Fruit fly (Drosophila melanogaster) whole organism, prepupa: ENCODE measurements around the gene CG7059.
A peak's percentile ranks its signal among the peaks of the same experiment; 100 is the strongest.

Experiments used
- Blimp-1 ChIP-seq: fragments of 200-800 bp; sonication (Bioruptor generic); optimal IDR thresholded peaks from 3 replicates; lab custom pipeline; 2017; ENCODE audit warnings: missing biosample characterization, missing genetic modification characterization, mild to moderate bottlenecking, moderate library complexity, missing genetic modification reagents
- CG10631 ChIP-seq: fragments of 200-800 bp; sonication (Bioruptor generic); optimal IDR thresholded peaks from 2 replicates; lab custom pipeline; 2016; ENCODE audit warnings: missing biosample characterization, missing genetic modification characterization
- CG10669 ChIP-seq: fragments of 200-800 bp; sonication (Bioruptor generic); optimal IDR thresholded peaks from 3 replicates; lab custom pipeline; 2018; ENCODE audit warnings: missing biosample characterization, mild to moderate bottlenecking, missing genetic modification characterization, moderate library complexity
- CG11762 ChIP-seq: fragments of 200-800 bp; sonication (Bioruptor generic); optimal IDR thresholded peaks from 3 replicates; lab custom pipeline; 2016; ENCODE audit warnings: missing biosample characterization, missing genetic modification characterization; ENCODE audit not compliant: insufficient read depth
- CG11902 ChIP-seq: fragments of 200-800 bp; sonication (Bioruptor generic); optimal IDR thresholded peaks from 3 replicates; lab custom pipeline; 2016; ENCODE audit warnings: missing biosample characterization, missing genetic modification characterization
- CG15336 ChIP-seq: fragments of 200-800 bp; sonication (Bioruptor generic); IDR thresholded peaks from 2 replicates; pipeline ENCODE4 v1.3.6; 2022; ENCODE audit warnings: missing biosample characterization, missing genetic modification characterization
- CG3032 ChIP-seq: fragments of 200-800 bp; optimal IDR thresholded peaks from 2 replicates; lab custom pipeline; 2019; ENCODE audit warnings: missing biosample characterization, mild to moderate bottlenecking, missing genetic modification characterization, moderate library complexity
- CG31627 ChIP-seq: fragments of 200-800 bp; sonication (Bioruptor generic); optimal IDR thresholded peaks from 3 replicates; lab custom pipeline; 2016; ENCODE audit warnings: missing biosample characterization, missing genetic modification characterization
- CG32006 ChIP-seq: fragments of 200-800 bp; sonication (Bioruptor generic); optimal IDR thresholded peaks from 3 replicates; lab custom pipeline; 2017; ENCODE audit warnings: missing biosample characterization, mild to moderate bottlenecking, missing genetic modification characterization
- CG34406 ChIP-seq: fragments of 200-800 bp; sonication (Bioruptor generic); optimal IDR thresholded peaks from 3 replicates; lab custom pipeline; 2016; ENCODE audit warnings: missing biosample characterization, missing genetic modification characterization
- CG3919 ChIP-seq: fragments of 200-800 bp; sonication (Bioruptor generic); optimal IDR thresholded peaks from 3 replicates; lab custom pipeline; 2016; ENCODE audit warnings: missing biosample characterization, missing genetic modification characterization
- CG4318 ChIP-seq: fragments of 200-800 bp; sonication (Bioruptor generic); optimal IDR thresholded peaks from 3 replicates; lab custom pipeline; 2017; ENCODE audit warnings: missing biosample characterization, mild to moderate bottlenecking, missing genetic modification characterization
- CG6163 ChIP-seq: fragments of 200-800 bp; sonication (Bioruptor generic); IDR thresholded peaks from 3 replicates; pipeline ENCODE4 v1.3.6; 2022; ENCODE audit warnings: missing biosample characterization, missing genetic modification characterization
- CG6276 ChIP-seq: fragments of 200-800 bp; sonication (Bioruptor generic); optimal IDR thresholded peaks from 2 replicates; lab custom pipeline; 2017; ENCODE audit warnings: missing biosample characterization, mild to moderate bottlenecking, missing genetic modification characterization
- CG6792 ChIP-seq: fragments of 200-800 bp; sonication (Bioruptor generic); optimal IDR thresholded peaks from 3 replicates; lab custom pipeline; 2016; ENCODE audit warnings: missing biosample characterization, missing genetic modification characterization
- CG6808 ChIP-seq: fragments of 200-800 bp; sonication (Bioruptor generic); optimal IDR thresholded peaks from 3 replicates; lab custom pipeline; 2017; ENCODE audit warnings: missing biosample characterization, missing genetic modification characterization, mild to moderate bottlenecking, moderate library complexity, missing genetic modification reagents
- CG6854 ChIP-seq: fragments of 200-800 bp; sonication (Bioruptor generic); optimal IDR thresholded peaks from 2 replicates; lab custom pipeline; 2017; ENCODE audit warnings: missing biosample characterization, mild to moderate bottlenecking, missing genetic modification characterization
- CG7368 ChIP-seq: fragments of 200-800 bp; sonication (Bioruptor generic); optimal IDR thresholded peaks from 3 replicates; lab custom pipeline; 2016; ENCODE audit warnings: missing biosample characterization, missing genetic modification characterization
- CG8119 ChIP-seq: fragments of 200-800 bp; sonication (Bioruptor generic); IDR thresholded peaks from 3 replicates; pipeline ENCODE4 v1.3.6; 2022; ENCODE audit warnings: missing biosample characterization, missing genetic modification characterization
- CG8319 ChIP-seq: fragments of 200-800 bp; sonication (Bioruptor generic); optimal IDR thresholded peaks from 3 replicates; lab custom pipeline; 2016; ENCODE audit warnings: missing biosample characterization, missing genetic modification characterization
- Eip93F ChIP-seq: fragments of 200-800 bp; sonication (Bioruptor generic); optimal IDR thresholded peaks from 2 replicates; lab custom pipeline; 2016; ENCODE audit warnings: missing biosample characterization, mild to moderate bottlenecking, missing genetic modification characterization
- Ets21C ChIP-seq: fragments of 200-800 bp; sonication (Bioruptor generic); optimal IDR thresholded peaks from 3 replicates; lab custom pipeline; 2016; ENCODE audit warnings: missing biosample characterization, missing genetic modification characterization
- Gug ChIP-seq: fragments of 200-800 bp; sonication (Bioruptor generic); IDR thresholded peaks from 2 replicates; pipeline ENCODE4 v1.3.6; 2022; ENCODE audit warnings: missing biosample characterization, missing genetic modification characterization
- Hr38 ChIP-seq: sonication (Bioruptor generic); optimal IDR thresholded peaks from 2 replicates; lab custom pipeline; 2016; ENCODE audit warnings: missing biosample characterization, missing genetic modification characterization
- Hr39 ChIP-seq: fragments of 200-800 bp; sonication (Bioruptor generic); optimal IDR thresholded peaks from 2 replicates; lab custom pipeline; 2016; ENCODE audit warnings: missing biosample characterization, missing genetic modification characterization
- Lpt ChIP-seq: fragments of 200-800 bp; sonication (Bioruptor generic); optimal IDR thresholded peaks from 3 replicates; lab custom pipeline; 2016; ENCODE audit warnings: missing biosample characterization, missing genetic modification characterization
- OdsH ChIP-seq: fragments of 200-800 bp; sonication (Bioruptor generic); optimal IDR thresholded peaks from 3 replicates; lab custom pipeline; 2016; ENCODE audit warnings: missing biosample characterization, missing genetic modification characterization
- Sox102F ChIP-seq: fragments of 200-800 bp; sonication (Bioruptor generic); optimal IDR thresholded peaks from 2 replicates; lab custom pipeline; 2016; ENCODE audit warnings: missing biosample characterization, mild to moderate bottlenecking, missing genetic modification characterization
- Sox15 ChIP-seq: fragments of 200-800 bp; sonication (Bioruptor generic); optimal IDR thresholded peaks from 3 replicates; lab custom pipeline; 2016; ENCODE audit warnings: missing biosample characterization, missing genetic modification characterization
- achi ChIP-seq: fragments of 200-800 bp; sonication (Bioruptor generic); optimal IDR thresholded peaks from 3 replicates; lab custom pipeline; 2016; ENCODE audit warnings: missing biosample characterization, missing genetic modification characterization
- acj6 ChIP-seq: fragments of 200-800 bp; sonication (Bioruptor generic); optimal IDR thresholded peaks from 3 replicates; lab custom pipeline; 2016; ENCODE audit warnings: missing biosample characterization, missing genetic modification characterization
- cyc ChIP-seq: fragments of 200-800 bp; sonication (Bioruptor generic); optimal IDR thresholded peaks from 3 replicates; lab custom pipeline; 2016; ENCODE audit warnings: missing biosample characterization, missing genetic modification characterization
- dsx ChIP-seq: fragments of 200-800 bp; optimal IDR thresholded peaks from 3 replicates; lab custom pipeline; 2019; ENCODE audit warnings: missing biosample characterization, mild to moderate bottlenecking, missing genetic modification characterization, moderate library complexity; ENCODE audit not compliant: poor library complexity, severe bottlenecking
- esn ChIP-seq: fragments of 200-800 bp; sonication (Bioruptor generic); optimal IDR thresholded peaks from 2 replicates; lab custom pipeline; 2016; ENCODE audit warnings: missing biosample characterization, mild to moderate bottlenecking, missing genetic modification characterization, moderate library complexity
- fd59A ChIP-seq: fragments of 200-800 bp; sonication (Bioruptor generic); optimal IDR thresholded peaks from 2 replicates; lab custom pipeline; 2017; ENCODE audit warnings: missing biosample characterization, mild to moderate bottlenecking, missing genetic modification characterization, missing genetic modification reagents
- fkh ChIP-seq: fragments of 200-800 bp; sonication (Bioruptor generic); optimal IDR thresholded peaks from 3 replicates; lab custom pipeline; 2017; ENCODE audit warnings: missing biosample characterization, mild to moderate bottlenecking, missing genetic modification characterization, moderate library complexity
- lz ChIP-seq: fragments of 200-800 bp; sonication (Bioruptor generic); optimal IDR thresholded peaks from 3 replicates; lab custom pipeline; 2016; ENCODE audit warnings: missing biosample characterization, missing genetic modification characterization
- net ChIP-seq: fragments of 200-800 bp; sonication (Bioruptor generic); optimal IDR thresholded peaks from 3 replicates; lab custom pipeline; 2016; ENCODE audit warnings: missing biosample characterization, missing genetic modification characterization
- pdm3 ChIP-seq: fragments of 200-800 bp; sonication (Bioruptor generic); optimal IDR thresholded peaks from 3 replicates; lab custom pipeline; 2016; ENCODE audit warnings: missing biosample characterization, missing genetic modification characterization
- salr ChIP-seq, 2 experiments: fragments of 200-800 bp; sonication (Bioruptor generic); optimal IDR thresholded peaks; 3 replicates each; lab custom pipeline; 2016 to 2018; ENCODE audit warnings: missing biosample characterization in 2 of 2, missing genetic modification characterization in 2 of 2, mild to moderate bottlenecking in 1 of 2
- spab ChIP-seq: fragments of 200-800 bp; sonication (Bioruptor generic); optimal IDR thresholded peaks from 2 replicates; lab custom pipeline; 2017; ENCODE audit warnings: missing biosample characterization, mild to moderate bottlenecking, missing genetic modification characterization, missing genetic modification reagents
- ss ChIP-seq, 2 experiments: fragments of 200-800 bp; sonication (Bioruptor generic); optimal IDR thresholded peaks; 2 replicates in 1 of 2; 3 replicates in 1 of 2; lab custom pipeline; 2017 to 2018; ENCODE audit warnings: mild to moderate bottlenecking in 2 of 2, missing biosample characterization in 2 of 2, missing genetic modification characterization in 2 of 2, moderate library complexity in 1 of 2
- topi ChIP-seq: fragments of 200-800 bp; sonication (Bioruptor generic); optimal IDR thresholded peaks from 3 replicates; lab custom pipeline; 2016; ENCODE audit warnings: missing biosample characterization, missing genetic modification characterization
- vri ChIP-seq: fragments of 200-800 bp; sonication (Bioruptor generic); optimal IDR thresholded peaks from 3 replicates; lab custom pipeline; 2016; ENCODE audit warnings: missing biosample characterization, mild to moderate bottlenecking, missing genetic modification characterization

Gene CG7059

DNA sequence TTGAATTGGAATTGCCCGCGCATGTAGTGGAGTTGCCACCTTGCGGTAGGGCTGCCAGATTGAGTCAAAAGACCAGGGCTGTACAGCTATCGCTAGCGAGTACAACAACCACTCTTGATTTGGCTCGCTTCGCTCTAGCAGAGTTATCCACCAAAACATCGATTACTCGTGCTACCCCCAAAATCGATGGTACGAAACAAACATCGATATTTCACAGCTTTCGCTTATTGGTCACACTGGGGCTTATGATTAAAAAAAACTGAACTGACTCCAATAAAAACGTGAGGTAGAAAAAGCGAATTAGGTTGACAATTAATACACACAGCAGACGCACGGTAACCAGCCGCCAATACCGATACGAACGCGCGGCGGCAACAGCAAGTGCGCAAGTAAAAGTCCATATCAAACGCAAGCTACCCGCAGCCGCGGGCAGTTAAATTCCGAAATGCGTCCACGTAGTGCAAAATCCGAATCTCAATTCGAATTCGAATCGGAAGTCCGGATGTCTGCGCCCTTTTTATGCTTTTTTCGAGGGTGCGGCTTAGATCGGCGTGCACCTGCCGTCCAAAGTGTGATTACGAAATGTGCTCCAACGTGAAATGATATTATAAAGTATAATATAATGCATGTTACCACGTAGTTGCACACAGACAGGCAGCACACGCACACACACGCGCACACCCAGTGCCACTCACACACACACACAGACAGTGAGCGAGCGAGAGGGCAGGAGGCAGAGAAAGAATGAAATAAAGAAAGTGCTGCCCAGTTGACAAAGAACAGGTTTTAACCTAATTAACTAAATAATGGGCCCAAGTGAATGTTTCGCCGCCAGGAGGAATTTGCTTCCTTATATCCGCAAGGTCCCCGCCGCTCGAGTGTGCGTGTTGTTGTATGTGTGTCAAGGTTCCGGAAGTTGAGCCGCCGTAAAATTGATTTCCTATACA is 32.8 kb upstream of the CG7059 start, which contains the start of gene Sar1 (continued):
- TF ChIP-seq Eip93F (GFP tag; lab: Kevin White, UChicago) (no peak), Sox102F (GFP tag; lab: Kevin White, UChicago) (no peak)

DNA sequence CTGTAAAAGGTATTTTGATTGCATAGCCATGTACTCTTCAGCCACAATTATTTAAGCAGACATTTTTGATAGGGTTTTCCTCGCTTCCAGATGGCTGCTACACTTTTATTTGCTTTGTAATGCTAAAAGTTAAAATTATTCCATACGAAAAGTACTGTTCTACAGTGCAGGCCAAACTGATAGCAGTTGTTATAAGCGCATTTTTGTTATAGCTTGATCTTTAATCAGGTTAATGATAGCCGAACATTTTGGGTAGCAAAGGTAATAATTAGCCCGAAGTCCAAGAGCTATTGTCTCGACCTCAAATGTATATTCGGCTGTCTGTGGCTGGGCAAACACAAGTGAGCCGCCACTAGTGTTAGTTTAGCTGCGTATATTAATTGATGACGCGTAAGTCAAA is 31.6 kb upstream of the CG7059 start:
- TF ChIP-seq Ets21C (GFP tag; lab: Kevin White, UChicago) (no peak), fkh (peak; percentile 43)

- peak; percentile 61 for TF ChIP-seq CG8319
- no peak for TF ChIP-seq Hr38 (GFP tag; lab: Kevin White, UChicago)
- peak; percentile 72 for TF ChIP-seq CG6808 (GFP tag; lab: Kevin White, UChicago)
- TF ChIP-seq CG6792 (GFP tag; lab: Kevin White, UChicago): peak; percentile 79
- TF ChIP-seq fkh: peak; percentile 72
- peak; percentile 77 for TF ChIP-seq Sox102F (GFP tag; lab: Kevin White, UChicago)
- peak; percentile 80 for TF ChIP-seq topi (GFP tag; lab: Kevin White, UChicago)
- peak; percentile 71 for TF ChIP-seq Sox15 (GFP tag; lab: Kevin White, UChicago)
- peak; percentile 76 for TF ChIP-seq dsx (GFP tag; lab: Kevin White, UChicago)
- TF ChIP-seq OdsH (GFP tag; lab: Kevin White, UChicago): peak; percentile 88
- peak; percentile 80 for TF ChIP-seq Hr39
- TF ChIP-seq ss (GFP tag; optimal IDR thresholded peaks at IDR 0.05; lab: Kevin White, UChicago): peak; percentile 34 to 68
- TF ChIP-seq CG11762 (GFP tag; lab: Kevin White, UChicago): peak; percentile 78
- peak; percentile 90 for TF ChIP-seq pdm3 (GFP tag; lab: Kevin White, UChicago)
- TF ChIP-seq salr (GFP tag; optimal IDR thresholded peaks at IDR 0.05; lab: Kevin White, UChicago): peak; percentile 69 to 74
- peak; percentile 82 for TF ChIP-seq CG6276
- TF ChIP-seq CG10631 (GFP tag; lab: Kevin White, UChicago): peak; percentile 57
- TF ChIP-seq net (GFP tag; lab: Kevin White, UChicago): peak; percentile 86
- peak; percentile 79 for TF ChIP-seq esn
- peak; percentile 79 for TF ChIP-seq achi (GFP tag; lab: Kevin White, UChicago)
- TF ChIP-seq CG7368 (GFP tag; lab: Kevin White, UChicago): peak; percentile 81
- peak; percentile 78 for TF ChIP-seq spab (GFP tag; lab: Kevin White, UChicago)
- peak; percentile 87 for TF ChIP-seq CG6163 (GFP tag; lab: Robert Waterston, UW)
- TF ChIP-seq CG32006 (GFP tag; lab: Kevin White, UChicago): peak; percentile 84
- TF ChIP-seq fd59A (GFP tag; lab: Kevin White, UChicago): peak; percentile 53
- peak; percentile 81 for TF ChIP-seq CG3919
- peak; percentile 83 for TF ChIP-seq CG10669 (GFP tag; lab: Kevin White, UChicago)
- peak; percentile 71 for TF ChIP-seq CG3032
- peak; percentile 88 for TF ChIP-seq CG15336 (GFP tag; lab: Robert Waterston, UW)
- no peak for TF ChIP-seq Eip93F (GFP tag; lab: Kevin White, UChicago)
- TF ChIP-seq CG4318 (GFP tag; lab: Kevin White, UChicago): peak; percentile 63
- TF ChIP-seq vri (GFP tag; lab: Kevin White, UChicago): peak; percentile 82
- peak; percentile 62 for TF ChIP-seq lz
- peak; percentile 86 for TF ChIP-seq acj6 (GFP tag; lab: Kevin White, UChicago)
- peak; percentile 90 for TF ChIP-seq Gug (GFP tag; lab: Robert Waterston, UW)
- peak; percentile 76 for TF ChIP-seq CG34406 (GFP tag; lab: Kevin White, UChicago)
- TF ChIP-seq Lpt: peak; percentile 70
- TF ChIP-seq CG31627 (GFP tag; lab: Kevin White, UChicago): peak; percentile 68
- TF ChIP-seq Blimp-1 (GFP tag; lab: Kevin White, UChicago): no peak
- TF ChIP-seq CG8119 (GFP tag; lab: Robert Waterston, UW): peak; percentile 87
- no peak for TF ChIP-seq CG6854 (GFP tag; lab: Kevin White, UChicago)
- TF ChIP-seq cyc (GFP tag; lab: Kevin White, UChicago): peak; percentile 64
- peak; percentile 63 for TF ChIP-seq CG11902 (GFP tag; lab: Kevin White, UChicago)
Measured at dm6 chr3R:22358810-22359209, 30.8 kb upstream of the CG7059 start.
